Worm (Caenorhabditis elegans) whole organism, L1 larva: ENCODE data around the gene C24B9.3.

Experiments used
- isw-1 ChIP-seq: fragments of 200-800 bp; sonication (Bioruptor generic); IDR thresholded peaks from 2 replicates; pipeline ENCODE4 v1.3.6; 2022; ENCODE audit warnings: missing genetic modification characterization, missing compliant biosample characterization
- nhr-12 ChIP-seq: sonication (generic microtip); optimal IDR thresholded peaks from 2 replicates; lab custom pipeline; 2017; ENCODE audit warnings: missing biosample characterization, missing genetic modification characterization
- nhr-19 ChIP-seq: fragments of 200-800 bp; sonication (Bioruptor generic); conservative IDR thresholded peaks from 2 replicates; pipeline ENCODE4 v1.3.6; 2022; ENCODE audit warnings: missing genetic modification characterization, missing compliant biosample characterization
- pag-3 ChIP-seq: sonication (generic microtip); optimal IDR thresholded peaks from 2 replicates; lab custom pipeline; 2017; ENCODE audit warnings: missing genetic modification characterization, mild to moderate bottlenecking, missing compliant biosample characterization, antibody characterized with exemption, borderline replicate concordance; ENCODE audit not compliant: insufficient read depth
- skn-1 ChIP-seq: fragments of 150-350 bp; optimal IDR thresholded peaks from 2 replicates; lab custom pipeline; 2014; ENCODE audit warnings: missing biosample characterization, missing genetic modification characterization
- unc-62 ChIP-seq: fragments of 150-350 bp; optimal IDR thresholded peaks from 2 replicates; lab custom pipeline; 2014; ENCODE audit warnings: missing biosample characterization, missing genetic modification reagents, missing genetic modification characterization

- TF ChIP-seq nhr-12 (tag; lab: Kevin White, UChicago) (no peak), isw-1 (GFP tag; lab: Robert Waterston, UW) (no peak), nhr-19 (GFP tag; lab: Robert Waterston, UW) (no peak), pag-3 (no peak), unc-62 (GFP tag; lab: Kevin White, UChicago) (no peak), skn-1 (tag; lab: Kevin White, UChicago) (no peak)
Measured at ce11 chrV:2710192-2710591, 1.2 kb downstream of the C24B9.3 start.
